Fruit fly (Drosophila melanogaster): ENCODE data around the gene CG15772.

dm6 chrX:5735268-5735941 lies 16.6 kb upstream of the CG15772 start:
- TF ChIP-seq Eip75B (GFP tag; optimal IDR thresholded peaks at IDR 0.05) (peak; percentile 93), acj6 (GFP tag; optimal IDR thresholded peaks at IDR 0.05) (peak; percentile 94), CG11902 (GFP tag; optimal IDR thresholded peaks at IDR 0.05) (peak; percentile 72), spab (GFP tag; optimal IDR thresholded peaks at IDR 0.05) (peak; percentile 71), CG11294 (GFP tag; IDR thresholded peaks at IDR 0.05) (peak; percentile 86), fd85E (GFP tag; optimal IDR thresholded peaks at IDR 0.05) (peak; percentile 49), Lpt (GFP tag; optimal IDR thresholded peaks at IDR 0.05) (peak; percentile 78), Sox14 (GFP tag; optimal IDR thresholded peaks at IDR 0.05) (peak; percentile 92), Hr39 (GFP tag; optimal IDR thresholded peaks at IDR 0.05) (peak; percentile 93)
